Fruit fly (Drosophila melanogaster) whole organism, prepupa: ENCODE measurements around the gene CG11095.

Experiments used
- CG10631 ChIP-seq: fragments of 200-800 bp; sonication (Bioruptor generic); optimal IDR thresholded peaks from 2 replicates; lab custom pipeline; 2016; ENCODE audit warnings: missing biosample characterization, missing genetic modification characterization
- CG10669 ChIP-seq: fragments of 200-800 bp; sonication (Bioruptor generic); optimal IDR thresholded peaks from 3 replicates; lab custom pipeline; 2018; ENCODE audit warnings: missing biosample characterization, mild to moderate bottlenecking, missing genetic modification characterization, moderate library complexity
- CG11294 ChIP-seq: fragments of 200-800 bp; sonication (Bioruptor generic); IDR thresholded peaks from 2 replicates; pipeline ENCODE4 v1.3.6; 2022; ENCODE audit warnings: missing biosample characterization, missing genetic modification characterization
- CG11762 ChIP-seq: fragments of 200-800 bp; sonication (Bioruptor generic); optimal IDR thresholded peaks from 3 replicates; lab custom pipeline; 2016; ENCODE audit warnings: missing biosample characterization, missing genetic modification characterization; ENCODE audit not compliant: insufficient read depth
- CG15336 ChIP-seq: fragments of 200-800 bp; sonication (Bioruptor generic); IDR thresholded peaks from 2 replicates; pipeline ENCODE4 v1.3.6; 2022; ENCODE audit warnings: missing biosample characterization, missing genetic modification characterization
- CG1621 ChIP-seq: fragments of 200-800 bp; sonication (Bioruptor generic); optimal IDR thresholded peaks from 3 replicates; lab custom pipeline; 2018; ENCODE audit warnings: missing biosample characterization, mild to moderate bottlenecking, missing genetic modification characterization
- CG16779 ChIP-seq: fragments of 200-800 bp; sonication (Bioruptor generic); optimal IDR thresholded peaks from 3 replicates; lab custom pipeline; 2017; ENCODE audit warnings: missing biosample characterization, mild to moderate bottlenecking, missing genetic modification characterization
- CG3032 ChIP-seq: fragments of 200-800 bp; optimal IDR thresholded peaks from 2 replicates; lab custom pipeline; 2019; ENCODE audit warnings: missing biosample characterization, mild to moderate bottlenecking, missing genetic modification characterization, moderate library complexity
- CG31627 ChIP-seq: fragments of 200-800 bp; sonication (Bioruptor generic); optimal IDR thresholded peaks from 3 replicates; lab custom pipeline; 2016; ENCODE audit warnings: missing biosample characterization, missing genetic modification characterization
- CG34406 ChIP-seq: fragments of 200-800 bp; sonication (Bioruptor generic); optimal IDR thresholded peaks from 3 replicates; lab custom pipeline; 2016; ENCODE audit warnings: missing biosample characterization, missing genetic modification characterization
- CG4318 ChIP-seq: fragments of 200-800 bp; sonication (Bioruptor generic); optimal IDR thresholded peaks from 3 replicates; lab custom pipeline; 2017; ENCODE audit warnings: missing biosample characterization, mild to moderate bottlenecking, missing genetic modification characterization
- CG6163 ChIP-seq: fragments of 200-800 bp; sonication (Bioruptor generic); IDR thresholded peaks from 3 replicates; pipeline ENCODE4 v1.3.6; 2022; ENCODE audit warnings: missing biosample characterization, missing genetic modification characterization
- CG6276 ChIP-seq: fragments of 200-800 bp; sonication (Bioruptor generic); optimal IDR thresholded peaks from 2 replicates; lab custom pipeline; 2017; ENCODE audit warnings: missing biosample characterization, mild to moderate bottlenecking, missing genetic modification characterization
- CG6792 ChIP-seq: fragments of 200-800 bp; sonication (Bioruptor generic); optimal IDR thresholded peaks from 3 replicates; lab custom pipeline; 2016; ENCODE audit warnings: missing biosample characterization, missing genetic modification characterization
- CG6854 ChIP-seq: fragments of 200-800 bp; sonication (Bioruptor generic); optimal IDR thresholded peaks from 2 replicates; lab custom pipeline; 2017; ENCODE audit warnings: missing biosample characterization, mild to moderate bottlenecking, missing genetic modification characterization
- CG7368 ChIP-seq: fragments of 200-800 bp; sonication (Bioruptor generic); optimal IDR thresholded peaks from 3 replicates; lab custom pipeline; 2016; ENCODE audit warnings: missing biosample characterization, missing genetic modification characterization
- CG8119 ChIP-seq: fragments of 200-800 bp; sonication (Bioruptor generic); IDR thresholded peaks from 3 replicates; pipeline ENCODE4 v1.3.6; 2022; ENCODE audit warnings: missing biosample characterization, missing genetic modification characterization
- CG8319 ChIP-seq: fragments of 200-800 bp; sonication (Bioruptor generic); optimal IDR thresholded peaks from 3 replicates; lab custom pipeline; 2016; ENCODE audit warnings: missing biosample characterization, missing genetic modification characterization
- CG9139 ChIP-seq: fragments of 200-800 bp; sonication (Bioruptor generic); optimal IDR thresholded peaks from 3 replicates; lab custom pipeline; 2017; ENCODE audit warnings: missing biosample characterization, mild to moderate bottlenecking, missing genetic modification characterization
- Eip75B ChIP-seq: fragments of 200-800 bp; sonication (Bioruptor generic); optimal IDR thresholded peaks from 3 replicates; lab custom pipeline; 2016; ENCODE audit warnings: missing biosample characterization, missing genetic modification characterization
- Eip93F ChIP-seq: fragments of 200-800 bp; sonication (Bioruptor generic); optimal IDR thresholded peaks from 2 replicates; lab custom pipeline; 2016; ENCODE audit warnings: missing biosample characterization, mild to moderate bottlenecking, missing genetic modification characterization
- Ets21C ChIP-seq: fragments of 200-800 bp; sonication (Bioruptor generic); optimal IDR thresholded peaks from 3 replicates; lab custom pipeline; 2016; ENCODE audit warnings: missing biosample characterization, missing genetic modification characterization
- Gug ChIP-seq: fragments of 200-800 bp; sonication (Bioruptor generic); IDR thresholded peaks from 2 replicates; pipeline ENCODE4 v1.3.6; 2022; ENCODE audit warnings: missing biosample characterization, missing genetic modification characterization
- Hr38 ChIP-seq: sonication (Bioruptor generic); optimal IDR thresholded peaks from 2 replicates; lab custom pipeline; 2016; ENCODE audit warnings: missing biosample characterization, missing genetic modification characterization
- Hr39 ChIP-seq: fragments of 200-800 bp; sonication (Bioruptor generic); optimal IDR thresholded peaks from 2 replicates; lab custom pipeline; 2016; ENCODE audit warnings: missing biosample characterization, missing genetic modification characterization
- Hr4 ChIP-seq: fragments of 200-800 bp; sonication (Bioruptor generic); optimal IDR thresholded peaks from 3 replicates; lab custom pipeline; 2016; ENCODE audit warnings: missing biosample characterization, missing genetic modification characterization
- Met ChIP-seq: fragments of 200-800 bp; sonication (Bioruptor generic); optimal IDR thresholded peaks from 3 replicates; lab custom pipeline; 2016; ENCODE audit warnings: missing biosample characterization, missing genetic modification characterization
- OdsH ChIP-seq: fragments of 200-800 bp; sonication (Bioruptor generic); optimal IDR thresholded peaks from 3 replicates; lab custom pipeline; 2016; ENCODE audit warnings: missing biosample characterization, missing genetic modification characterization
- Smox ChIP-seq: fragments of 200-800 bp; sonication (Bioruptor generic); optimal IDR thresholded peaks from 3 replicates; lab custom pipeline; 2016; ENCODE audit warnings: missing biosample characterization, missing genetic modification characterization
- Sox102F ChIP-seq: fragments of 200-800 bp; sonication (Bioruptor generic); optimal IDR thresholded peaks from 2 replicates; lab custom pipeline; 2016; ENCODE audit warnings: missing biosample characterization, mild to moderate bottlenecking, missing genetic modification characterization
- Sox14 ChIP-seq: fragments of 200-800 bp; sonication (Bioruptor generic); optimal IDR thresholded peaks from 3 replicates; lab custom pipeline; 2016; ENCODE audit warnings: missing biosample characterization, missing genetic modification characterization
- Sox15 ChIP-seq: fragments of 200-800 bp; sonication (Bioruptor generic); optimal IDR thresholded peaks from 3 replicates; lab custom pipeline; 2016; ENCODE audit warnings: missing biosample characterization, missing genetic modification characterization
- achi ChIP-seq: fragments of 200-800 bp; sonication (Bioruptor generic); optimal IDR thresholded peaks from 3 replicates; lab custom pipeline; 2016; ENCODE audit warnings: missing biosample characterization, missing genetic modification characterization
- acj6 ChIP-seq: fragments of 200-800 bp; sonication (Bioruptor generic); optimal IDR thresholded peaks from 3 replicates; lab custom pipeline; 2016; ENCODE audit warnings: missing biosample characterization, missing genetic modification characterization
- dsx ChIP-seq: fragments of 200-800 bp; optimal IDR thresholded peaks from 3 replicates; lab custom pipeline; 2019; ENCODE audit warnings: missing biosample characterization, mild to moderate bottlenecking, missing genetic modification characterization, moderate library complexity; ENCODE audit not compliant: poor library complexity, severe bottlenecking
- eg ChIP-seq: fragments of 200-800 bp; sonication (Bioruptor generic); IDR thresholded peaks from 3 replicates; pipeline ENCODE4 v1.3.6; 2022; ENCODE audit warnings: missing biosample characterization, missing genetic modification characterization
- esn ChIP-seq: fragments of 200-800 bp; sonication (Bioruptor generic); optimal IDR thresholded peaks from 2 replicates; lab custom pipeline; 2016; ENCODE audit warnings: missing biosample characterization, mild to moderate bottlenecking, missing genetic modification characterization, moderate library complexity
- fd85E ChIP-seq: fragments of 200-800 bp; sonication (Bioruptor generic); optimal IDR thresholded peaks from 3 replicates; lab custom pipeline; 2016; ENCODE audit warnings: missing biosample characterization, missing genetic modification characterization
- fkh ChIP-seq: fragments of 200-800 bp; sonication (Bioruptor generic); optimal IDR thresholded peaks from 3 replicates; lab custom pipeline; 2017; ENCODE audit warnings: missing biosample characterization, mild to moderate bottlenecking, missing genetic modification characterization, moderate library complexity
- lz ChIP-seq: fragments of 200-800 bp; sonication (Bioruptor generic); optimal IDR thresholded peaks from 3 replicates; lab custom pipeline; 2016; ENCODE audit warnings: missing biosample characterization, missing genetic modification characterization
- net ChIP-seq: fragments of 200-800 bp; sonication (Bioruptor generic); optimal IDR thresholded peaks from 3 replicates; lab custom pipeline; 2016; ENCODE audit warnings: missing biosample characterization, missing genetic modification characterization
- pdm3 ChIP-seq: fragments of 200-800 bp; sonication (Bioruptor generic); optimal IDR thresholded peaks from 3 replicates; lab custom pipeline; 2016; ENCODE audit warnings: missing biosample characterization, missing genetic modification characterization
- salr ChIP-seq, 2 experiments: fragments of 200-800 bp; sonication (Bioruptor generic); optimal IDR thresholded peaks; 3 replicates each; lab custom pipeline; 2016 to 2018; ENCODE audit warnings: missing biosample characterization in 2 of 2, missing genetic modification characterization in 2 of 2, mild to moderate bottlenecking in 1 of 2
- spab ChIP-seq: fragments of 200-800 bp; sonication (Bioruptor generic); optimal IDR thresholded peaks from 2 replicates; lab custom pipeline; 2017; ENCODE audit warnings: missing biosample characterization, mild to moderate bottlenecking, missing genetic modification characterization, missing genetic modification reagents
- ss ChIP-seq, 2 experiments: fragments of 200-800 bp; sonication (Bioruptor generic); optimal IDR thresholded peaks; 2 replicates in 1 of 2; 3 replicates in 1 of 2; lab custom pipeline; 2017 to 2018; ENCODE audit warnings: mild to moderate bottlenecking in 2 of 2, missing biosample characterization in 2 of 2, missing genetic modification characterization in 2 of 2, moderate library complexity in 1 of 2
- svp ChIP-seq: fragments of 200-800 bp; sonication (Bioruptor generic); peaks from one replicate; lab custom pipeline; 2016; ENCODE audit warnings: missing biosample characterization, missing genetic modification characterization
- vri ChIP-seq: fragments of 200-800 bp; sonication (Bioruptor generic); optimal IDR thresholded peaks from 3 replicates; lab custom pipeline; 2016; ENCODE audit warnings: missing biosample characterization, mild to moderate bottlenecking, missing genetic modification characterization

CG11095 gene

DNA sequence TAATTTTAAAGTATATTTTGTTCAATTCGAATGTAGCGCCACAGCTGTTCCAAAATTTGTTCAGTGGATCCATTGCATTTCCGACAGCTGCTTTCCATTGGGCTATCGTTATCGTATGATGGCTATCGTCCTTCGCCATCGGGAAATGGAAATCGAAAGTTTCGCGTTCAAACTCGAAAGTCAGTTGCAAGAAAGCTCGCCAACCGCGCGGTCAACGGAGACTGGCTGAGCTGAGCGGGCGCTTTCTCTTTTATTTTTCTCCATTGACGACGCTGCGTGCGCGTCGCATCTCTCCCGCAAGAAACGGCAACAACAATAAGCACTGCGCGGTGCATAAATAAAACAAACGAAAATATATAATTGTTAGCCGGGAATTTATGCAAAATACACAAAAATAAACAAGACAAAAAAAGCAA is 27.9 kb upstream of the CG11095 start, which contains the start of gene inaE (continued):
- TF ChIP-seq acj6 (GFP tag; lab: Kevin White, UChicago) (no peak), spab (no peak), CG10631 (no peak), salr (GFP tag; optimal IDR thresholded peaks at IDR 0.05; lab: Kevin White, UChicago) (no peak), fd85E (no peak), CG11294 (GFP tag; lab: Robert Waterston, UW) (no peak), Gug (GFP tag; lab: Robert Waterston, UW) (no peak), CG6276 (GFP tag; lab: Kevin White, UChicago) (no peak), Sox15 (no peak), CG4318 (GFP tag; lab: Kevin White, UChicago) (no peak), Smox (GFP tag; lab: Kevin White, UChicago) (no peak), CG6854 (GFP tag; lab: Kevin White, UChicago) (peak; percentile 10), CG31627 (no peak), Hr39 (GFP tag; lab: Kevin White, UChicago) (no peak), CG6163 (GFP tag; lab: Robert Waterston, UW) (0 out of 3 replicates have a peak, but pooled peaks have one; percentile 45), net (GFP tag; lab: Kevin White, UChicago) (peak; percentile 9), OdsH (no peak), dsx (GFP tag; lab: Kevin White, UChicago) (peak; percentile 29), Eip93F (GFP tag; lab: Kevin White, UChicago) (no peak), CG16779 (no peak), CG6792 (GFP tag; lab: Kevin White, UChicago) (no peak), Met (GFP tag; lab: Kevin White, UChicago) (no peak), lz (no peak)

DNA sequence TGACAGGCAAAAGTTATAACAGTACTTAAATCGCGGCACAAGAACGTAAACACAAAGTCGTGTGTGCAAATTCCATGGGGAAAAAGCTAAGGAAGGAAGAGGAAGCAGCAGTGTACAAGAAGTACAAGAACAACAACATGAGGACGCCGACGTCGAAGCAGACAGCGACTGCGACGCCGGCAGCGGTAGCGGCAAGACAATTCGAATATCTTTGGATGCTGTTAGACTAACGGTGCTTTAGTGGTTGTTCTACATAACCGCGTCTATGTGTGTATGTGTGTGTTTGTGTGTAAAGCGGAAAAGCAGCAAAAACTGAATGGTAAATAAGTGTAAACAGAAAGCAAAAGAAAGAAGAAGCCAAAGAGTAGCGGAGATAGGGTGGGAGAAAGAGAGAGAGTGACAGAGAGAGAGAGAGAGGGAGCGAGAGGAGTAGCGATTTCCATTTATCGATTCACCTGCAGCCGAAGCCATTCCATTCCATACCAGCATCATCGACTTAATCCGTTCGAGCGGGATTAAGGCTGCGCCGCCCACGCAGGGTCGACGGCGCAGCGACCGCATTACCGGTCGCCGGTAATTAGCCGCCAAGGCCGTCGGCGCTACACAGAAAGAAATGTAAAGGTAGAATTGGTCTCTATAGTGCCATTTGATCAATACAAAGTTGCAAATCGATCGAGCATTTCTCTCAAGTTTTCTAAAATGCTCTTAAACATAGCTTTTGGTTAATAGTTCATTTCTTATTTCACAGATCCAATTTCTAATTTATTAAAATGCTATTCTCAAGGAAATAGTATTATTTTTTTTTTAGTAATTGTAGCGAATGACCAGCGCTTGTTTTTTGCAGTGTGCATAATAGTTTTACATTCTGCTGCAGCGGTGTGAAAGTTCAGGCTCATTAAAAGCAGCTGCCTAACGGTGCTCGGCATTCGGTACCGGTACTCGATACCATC is 27.3 kb upstream of the CG11095 start:
- TF ChIP-seq Sox14 (GFP tag; lab: Kevin White, UChicago) (peak; percentile 32), Hr38 (GFP tag; lab: Kevin White, UChicago) (no peak), Smox (GFP tag; lab: Kevin White, UChicago) (peak; percentile 27), CG16779 (peak; percentile 8), CG3032 (tag; lab: Kevin White, UChicago) (peak; percentile 43), CG11294 (GFP tag; lab: Robert Waterston, UW) (peak; percentile 57), CG31627 (peak; percentile 32), fkh (GFP tag; lab: Kevin White, UChicago) (no peak), achi (GFP tag; lab: Kevin White, UChicago) (peak; percentile 38), svp (GFP tag; lab: Kevin White, UChicago) (peak; percentile 49), Ets21C (GFP tag; lab: Kevin White, UChicago) (no peak), CG9139 (GFP tag; lab: Kevin White, UChicago) (no peak), CG8119 (GFP tag; lab: Robert Waterston, UW) (peak; percentile 72), esn (GFP tag; lab: Kevin White, UChicago) (peak; percentile 31), CG7368 (GFP tag; lab: Kevin White, UChicago) (peak; percentile 3), Hr4 (GFP tag; lab: Kevin White, UChicago) (peak; percentile 84), CG6854 (GFP tag; lab: Kevin White, UChicago) (no peak), CG8319 (GFP tag; lab: Kevin White, UChicago) (no peak), CG1621 (peak; percentile 0), CG10669 (peak; percentile 33), eg (GFP tag; lab: Robert Waterston, UW) (peak; percentile 74), vri (GFP tag; lab: Kevin White, UChicago) (no peak), OdsH (peak; percentile 66), pdm3 (GFP tag; lab: Kevin White, UChicago) (peak; percentile 66), Met (GFP tag; lab: Kevin White, UChicago) (peak; percentile 56), Eip93F (GFP tag; lab: Kevin White, UChicago) (no peak), Sox102F (peak; percentile 40), CG15336 (GFP tag; lab: Robert Waterston, UW) (peak; percentile 77), CG34406 (GFP tag; lab: Kevin White, UChicago) (peak; percentile 25), lz (peak; percentile 36), CG4318 (GFP tag; lab: Kevin White, UChicago) (peak; percentile 67), CG11762 (GFP tag; lab: Kevin White, UChicago) (no peak), net (GFP tag; lab: Kevin White, UChicago) (peak; percentile 69), ss (GFP tag; optimal IDR thresholded peaks at IDR 0.05; lab: Kevin White, UChicago) (peak; percentile 19 to 23), CG6276 (GFP tag; lab: Kevin White, UChicago) (peak; percentile 68), Eip75B (GFP tag; lab: Kevin White, UChicago) (peak; percentile 62)
